Worm (Caenorhabditis elegans) whole organism, young adult: ENCODE measurements around the gene ZK669.2.

ENCODE experiments used
- B0035.1 ChIP-seq: sonication (generic microtip); optimal IDR thresholded peaks from 2 replicates; lab custom pipeline; 2016; ENCODE audit warnings: missing genetic modification characterization, mild to moderate bottlenecking, missing compliant biosample characterization, missing genotype, missing genetic modification reagents
- B0261.1 ChIP-seq: sonication (generic microtip); optimal IDR thresholded peaks from 2 replicates; lab custom pipeline; 2016; ENCODE audit warnings: mild to moderate bottlenecking, missing genetic modification characterization, moderate library complexity, missing compliant biosample characterization
- B0336.3 ChIP-seq: fragments of 200-800 bp; sonication (Bioruptor generic); IDR thresholded peaks from 2 replicates; pipeline ENCODE4 v1.3.6; 2022; ENCODE audit warnings: missing genetic modification characterization, missing compliant biosample characterization
- C06A6.2 ChIP-seq: fragments of 200-800 bp; sonication (Bioruptor generic); conservative IDR thresholded peaks from 2 replicates; pipeline ENCODE4 v1.3.6; 2022; ENCODE audit warnings: missing genetic modification characterization, missing compliant biosample characterization
- C17E4.6 ChIP-seq: fragments of 200-800 bp; sonication (Bioruptor generic); IDR thresholded peaks from 2 replicates; pipeline ENCODE4 v1.3.6; 2022; ENCODE audit warnings: missing genetic modification reagents, missing genetic modification characterization, missing compliant biosample characterization
- D2030.7 ChIP-seq: fragments of 200-800 bp; sonication (Bioruptor generic); IDR thresholded peaks from 2 replicates; pipeline ENCODE4 v1.3.6; 2022; ENCODE audit warnings: missing genetic modification reagents, missing genetic modification characterization, missing compliant biosample characterization
- F22D6.2 ChIP-seq: sonication (generic microtip); optimal IDR thresholded peaks from 2 replicates; lab custom pipeline; 2016; ENCODE audit warnings: mild to moderate bottlenecking, missing genetic modification characterization, missing compliant biosample characterization
- F39B2.1 ChIP-seq: fragments of 200-800 bp; sonication (Bioruptor generic); IDR thresholded peaks from 2 replicates; pipeline ENCODE4 v1.3.6; 2022; ENCODE audit warnings: missing genetic modification reagents, missing genetic modification characterization, missing compliant biosample characterization
- F49E8.2 ChIP-seq: sonication (generic microtip); optimal IDR thresholded peaks from 3 replicates; lab custom pipeline; 2017; ENCODE audit warnings: missing genetic modification characterization, mild to moderate bottlenecking, missing compliant biosample characterization, antibody characterized with exemption, moderate library complexity; ENCODE audit not compliant: insufficient read depth
- K11D2.4 ChIP-seq: fragments of 200-800 bp; sonication (Bioruptor generic); IDR thresholded peaks from 2 replicates; pipeline ENCODE4 v1.3.6; 2022; ENCODE audit warnings: missing genetic modification reagents, missing genetic modification characterization, missing compliant biosample characterization
- Y67H2A.10 ChIP-seq: fragments of 200-800 bp; sonication (Bioruptor generic); conservative IDR thresholded peaks from 2 replicates; pipeline ENCODE4 v1.3.6; 2022; ENCODE audit warnings: missing genetic modification reagents, missing genetic modification characterization, missing compliant biosample characterization
- Y79H2A.3 ChIP-seq: fragments of 200-800 bp; sonication (Bioruptor generic); conservative IDR thresholded peaks from 2 replicates; pipeline ENCODE4 v1.3.6; 2022; ENCODE audit warnings: missing genetic modification reagents, missing genetic modification characterization, missing compliant biosample characterization
- Y95B8A.8 ChIP-seq: fragments of 200-800 bp; sonication (Bioruptor generic); IDR thresholded peaks from 2 replicates; pipeline ENCODE4 v1.3.6; 2022; ENCODE audit warnings: missing genetic modification reagents, missing genetic modification characterization, missing compliant biosample characterization
- aptf-2 ChIP-seq: fragments of 200-800 bp; sonication (Bioruptor generic); conservative IDR thresholded peaks from 2 replicates; pipeline ENCODE4 v1.3.6; 2022; ENCODE audit warnings: missing genetic modification reagents, missing genetic modification characterization, missing compliant biosample characterization
- aptf-3 ChIP-seq: fragments of 200-800 bp; sonication (Bioruptor generic); IDR thresholded peaks from 2 replicates; pipeline ENCODE4 v1.3.6; 2022; ENCODE audit warnings: missing genetic modification characterization, missing compliant biosample characterization
- atf-7 ChIP-seq: sonication (generic microtip); optimal IDR thresholded peaks from 2 replicates; lab custom pipeline; 2017; ENCODE audit warnings: mild to moderate bottlenecking, missing genetic modification characterization, missing compliant biosample characterization
- athp-1 ChIP-seq: sonication (generic microtip); optimal IDR thresholded peaks from 2 replicates; lab custom pipeline; 2017; ENCODE audit warnings: mild to moderate bottlenecking, missing genetic modification characterization, missing compliant biosample characterization
- attf-3 ChIP-seq: fragments of 200-800 bp; sonication (Bioruptor generic); conservative IDR thresholded peaks from 2 replicates; pipeline ENCODE4 v1.3.6; 2022; ENCODE audit warnings: missing genetic modification reagents, missing genetic modification characterization, missing compliant biosample characterization
- ceh-100 ChIP-seq: fragments of 200-800 bp; sonication (Bioruptor generic); IDR thresholded peaks from 2 replicates; pipeline ENCODE4 v1.3.6; 2022; ENCODE audit warnings: missing genetic modification reagents, missing genetic modification characterization, missing compliant biosample characterization
- ceh-27 ChIP-seq: fragments of 200-800 bp; sonication (Bioruptor generic); optimal IDR thresholded peaks from 2 replicates; lab custom pipeline; 2018; ENCODE audit warnings: mild to moderate bottlenecking, missing genetic modification characterization, moderate library complexity, missing compliant biosample characterization
- dox-1 ChIP-seq: fragments of 200-800 bp; sonication (Bioruptor generic); IDR thresholded peaks from 2 replicates; pipeline ENCODE4 v1.3.6; 2022; ENCODE audit warnings: missing genetic modification reagents, missing genetic modification characterization, missing compliant biosample characterization
- dpl-1 ChIP-seq: fragments of 150-350 bp; optimal IDR thresholded peaks from 2 replicates; lab custom pipeline; 2014; ENCODE audit warnings: missing biosample characterization, missing genetic modification reagents, missing genetic modification characterization
- ekl-4 ChIP-seq: fragments of 200-800 bp; sonication (Bioruptor generic); IDR thresholded peaks from 2 replicates; pipeline ENCODE4 v1.3.6; 2022; ENCODE audit warnings: missing genetic modification reagents, missing genetic modification characterization, missing compliant biosample characterization
- ets-4 ChIP-seq: fragments of 200-800 bp; sonication (Bioruptor generic); optimal IDR thresholded peaks from 2 replicates; lab custom pipeline; 2018; ENCODE audit warnings: mild to moderate bottlenecking, missing genetic modification characterization, missing compliant biosample characterization
- hlh-26 ChIP-seq: fragments of 200-800 bp; sonication (Bioruptor generic); conservative IDR thresholded peaks from 2 replicates; pipeline ENCODE4 v1.3.6; 2022; ENCODE audit warnings: missing genetic modification reagents, missing genetic modification characterization, missing compliant biosample characterization
- hmg-1.2 ChIP-seq: fragments of 200-800 bp; sonication (Bioruptor generic); IDR thresholded peaks from 2 replicates; pipeline ENCODE4 v1.3.6; 2022; ENCODE audit warnings: missing genetic modification reagents, missing genetic modification characterization, missing compliant biosample characterization
- hsf-1 ChIP-seq: fragments of 200-800 bp; sonication (Bioruptor generic); IDR thresholded peaks from 2 replicates; pipeline ENCODE4 v1.3.6; 2022; ENCODE audit warnings: missing genetic modification reagents, missing genetic modification characterization, missing compliant biosample characterization
- lag-1 ChIP-seq: fragments of 200-800 bp; sonication (Bioruptor generic); IDR thresholded peaks from 2 replicates; pipeline ENCODE4 v1.3.6; 2022; ENCODE audit warnings: missing genetic modification reagents, missing genetic modification characterization, missing compliant biosample characterization
- lsl-1 ChIP-seq: fragments of 200-800 bp; sonication (Bioruptor generic); optimal IDR thresholded peaks from 2 replicates; lab custom pipeline; 2018; ENCODE audit warnings: mild to moderate bottlenecking, missing genetic modification characterization, moderate library complexity, missing compliant biosample characterization
- madf-6 ChIP-seq: fragments of 200-800 bp; sonication (Bioruptor generic); IDR thresholded peaks from 2 replicates; pipeline ENCODE4 v1.3.6; 2022; ENCODE audit warnings: missing genetic modification reagents, missing genetic modification characterization, missing compliant biosample characterization
- madf-8 ChIP-seq: fragments of 200-800 bp; sonication (Bioruptor generic); conservative IDR thresholded peaks from 2 replicates; pipeline ENCODE4 v1.3.6; 2022; ENCODE audit warnings: missing genetic modification reagents, missing genetic modification characterization, missing compliant biosample characterization
- nfyb-1 ChIP-seq: fragments of 200-800 bp; sonication (Bioruptor generic); IDR thresholded peaks from 2 replicates; pipeline ENCODE4 v1.3.6; 2022; ENCODE audit warnings: missing genetic modification reagents, missing genetic modification characterization, missing compliant biosample characterization
- nhr-179 ChIP-seq: sonication (generic microtip); optimal IDR thresholded peaks from 2 replicates; lab custom pipeline; 2016; ENCODE audit warnings: mild to moderate bottlenecking, missing genetic modification characterization, missing compliant biosample characterization
- nhr-27 ChIP-seq: fragments of 200-800 bp; sonication (Bioruptor generic); optimal IDR thresholded peaks from 2 replicates; lab custom pipeline; 2018; ENCODE audit warnings: mild to moderate bottlenecking, missing genetic modification characterization, moderate library complexity, missing compliant biosample characterization
- pbrm-1 ChIP-seq: fragments of 200-800 bp; sonication (Bioruptor generic); IDR thresholded peaks from 2 replicates; pipeline ENCODE4 v1.3.6; 2022; ENCODE audit warnings: missing genetic modification reagents, missing genetic modification characterization, missing compliant biosample characterization
- rec-8 ChIP-seq, 2 experiments: sonication (generic microtip); optimal IDR thresholded peaks; 2 replicates each; lab custom pipeline; 2016; ENCODE audit warnings: mild to moderate bottlenecking in 2 of 2, missing genetic modification characterization in 2 of 2, missing genetic modification reagents in 2 of 2, missing genotype in 2 of 2, missing biosample characterization in 1 of 2, missing compliant biosample characterization in 1 of 2, moderate library complexity in 1 of 2
- sea-2 ChIP-seq: fragments of 200-800 bp; sonication (Bioruptor generic); IDR thresholded peaks from 2 replicates; pipeline ENCODE4 v1.3.6; 2022; ENCODE audit warnings: missing genetic modification characterization, missing compliant biosample characterization
- snpc-3.4 ChIP-seq: sonication (generic microtip); optimal IDR thresholded peaks from 2 replicates; lab custom pipeline; 2017; ENCODE audit warnings: missing genetic modification characterization, mild to moderate bottlenecking, missing compliant biosample characterization, antibody characterized with exemption, moderate library complexity, missing genotype, missing genetic modification reagents
- snpc-4 ChIP-seq, 5 experiments: fragments of 150-350 bp in 1 of 5; sonication (generic microtip) in 4 of 5; optimal IDR thresholded peaks; 2 replicates each; lab custom pipeline; 2014 to 2018; ENCODE audit warnings: missing genetic modification characterization in 5 of 5, missing biosample characterization in 3 of 5, antibody characterized with exemption in 2 of 5, mild to moderate bottlenecking in 2 of 5, missing compliant biosample characterization in 2 of 5, missing genotype in 2 of 5, moderate library complexity in 2 of 5, missing genetic modification reagents in 1 of 5
- tbp1 ChIP-seq: fragments of 200-800 bp; sonication (Bioruptor generic); optimal IDR thresholded peaks from 2 replicates; lab custom pipeline; 2018; ENCODE audit warnings: mild to moderate bottlenecking, missing genetic modification characterization, missing compliant biosample characterization
- zfh-2 ChIP-seq: fragments of 200-800 bp; sonication (Bioruptor generic); conservative IDR thresholded peaks from 2 replicates; pipeline ENCODE4 v1.3.6; 2022; ENCODE audit warnings: missing genetic modification reagents, missing genetic modification characterization, missing compliant biosample characterization
- ztf-28 ChIP-seq: fragments of 200-800 bp; sonication (Bioruptor generic); IDR thresholded peaks from 2 replicates; pipeline ENCODE4 v1.3.6; 2022; ENCODE audit warnings: missing genetic modification reagents, missing genetic modification characterization, missing compliant biosample characterization
- ztf-6 ChIP-seq: fragments of 200-800 bp; sonication (Bioruptor generic); IDR thresholded peaks from 2 replicates; pipeline ENCODE4 v1.3.6; 2022; ENCODE audit warnings: missing genetic modification reagents, missing genetic modification characterization, missing compliant biosample characterization

ZK669.2 gene

ce11 chrII:7907539-7907997, 30.4 kb downstream of the ZK669.2 start, which contains the start of gene best-23 (continued):
- TF ChIP-seq nhr-27 (tag; lab: Kevin White, UChicago) (no peak), attf-3 (GFP tag; lab: Robert Waterston, UW) (no peak), nhr-179 (tag; lab: Kevin White, UChicago) (no peak), D2030.7 (no peak)

- no peak for TF ChIP-seq snpc-3.4
- TF ChIP-seq pbrm-1, result no peak
- no peak for TF ChIP-seq ets-4 (GFP tag; lab: Kevin White, UChicago)
- TF ChIP-seq aptf-3 (GFP tag; lab: Robert Waterston, UW), result no peak
- TF ChIP-seq hmg-1.2, result no peak
- TF ChIP-seq ceh-27 (GFP tag; lab: Kevin White, UChicago), result no peak
- no peak for TF ChIP-seq Y95B8A.8
- TF ChIP-seq, all 124 proteins: peak for 0
Observed at ce11 chrII:7901990-7902389, 36.0 kb downstream of the ZK669.2 start.

ce11 chrII:7900762-7901161, 37.2 kb downstream of the ZK669.2 start:
- TF ChIP-seq Y67H2A.10 (GFP tag; lab: Robert Waterston, UW), result no peak
- TF ChIP-seq C06A6.2 (GFP tag; lab: Robert Waterston, UW), result no peak
- no peak for TF ChIP-seq aptf-2 (GFP tag; lab: Robert Waterston, UW)
- no peak for TF ChIP-seq rec-8 (tag; optimal IDR thresholded peaks at IDR 0.05; lab: Kevin White, UChicago)
- TF ChIP-seq B0035.1 (tag; lab: Kevin White, UChicago), result no peak
- no peak for TF ChIP-seq dox-1
- TF ChIP-seq hlh-26, result no peak
- TF ChIP-seq hsf-1 (GFP tag; lab: Robert Waterston, UW), result no peak
- no peak for TF ChIP-seq sea-2
- TF ChIP-seq F22D6.2, result no peak
- no peak for TF ChIP-seq K11D2.4 (GFP tag; lab: Robert Waterston, UW)
- no peak for TF ChIP-seq C17E4.6
- TF ChIP-seq athp-1 (tag; lab: Kevin White, UChicago), result no peak
- no peak for TF ChIP-seq B0261.1
- TF ChIP-seq snpc-4 (GFP tag; optimal IDR thresholded peaks at IDR 0.05; lab: Kevin White, UChicago), result no peak
- TF ChIP-seq snpc-4 (tag; optimal IDR thresholded peaks at IDR 0.05; lab: Kevin White, UChicago), result no peak
- no peak for TF ChIP-seq snpc-3.4
- no peak for TF ChIP-seq dpl-1 (GFP tag; lab: Kevin White, UChicago)
- no peak for TF ChIP-seq lsl-1 (GFP tag; lab: Kevin White, UChicago)
- no peak for TF ChIP-seq ztf-6 (GFP tag; lab: Robert Waterston, UW)

- TF ChIP-seq athp-1 (tag; lab: Kevin White, UChicago), result no peak
- no peak for TF ChIP-seq ztf-28 (GFP tag; lab: Robert Waterston, UW)
- no peak for TF ChIP-seq zfh-2
- TF ChIP-seq nfyb-1 (GFP tag; lab: Robert Waterston, UW), result 0 out of 2 replicates have a peak, but pooled peaks have one; percentile 29
- TF ChIP-seq lag-1 (GFP tag; lab: Robert Waterston, UW), result no peak
- 0 out of 2 replicates have a peak, but pooled peaks have one; percentile 10 for TF ChIP-seq ekl-4
- TF ChIP-seq tbp1, result no peak
- TF ChIP-seq sea-2, result no peak
- 0 out of 2 replicates have a peak, but pooled peaks have one; percentile 30 for TF ChIP-seq Y95B8A.8
- no peak for TF ChIP-seq madf-8
- TF ChIP-seq Y79H2A.3 (GFP tag; lab: Robert Waterston, UW), result no peak
- TF ChIP-seq K11D2.4 (GFP tag; lab: Robert Waterston, UW), result no peak
- no peak for TF ChIP-seq F22D6.2
- no peak for TF ChIP-seq F49E8.2 (tag; lab: Kevin White, UChicago)
- TF ChIP-seq ceh-100 (GFP tag; lab: Robert Waterston, UW), result peak; percentile 36; the same call in 1 of the 2 replicates
- TF ChIP-seq B0336.3 (GFP tag; lab: Robert Waterston, UW), result peak; percentile 73
- peak; percentile 84 for TF ChIP-seq F39B2.1
- peak; percentile 37; the same call in 1 of the 2 replicates for TF ChIP-seq madf-6 (GFP tag; lab: Robert Waterston, UW)
- TF ChIP-seq atf-7 (tag; lab: Kevin White, UChicago), result peak; percentile 1
- TF ChIP-seq Y67H2A.10 (GFP tag; lab: Robert Waterston, UW), result no peak
Observed at ce11 chrII:7900190-7900672, 37.7 kb downstream of the ZK669.2 start, which contains the start of gene rev-1. rev-1 (plus strand) TSS chrII:7900622.
